Fruit fly (Drosophila melanogaster): ENCODE measurements around the gene CG14857.
A peak's percentile ranks its signal among the peaks of the same experiment; 100 is the strongest.

CG14857 gene

dm6 chr3R:14817721-14818215, 16.2 kb downstream of the CG14857 start (continued):
- TF ChIP-seq phol (tag; optimal IDR thresholded peaks at IDR 0.05) (no peak), CG4404 (GFP tag; IDR thresholded peaks at IDR 0.05) (no peak), CG31224 (GFP tag; IDR thresholded peaks at IDR 0.05) (no peak), mld (GFP tag; IDR thresholded peaks at IDR 0.05; ENCODE audit: partially characterized antibody) (no peak), sd (tag; optimal IDR thresholded peaks at IDR 0.05) (peak; percentile 37), tx (GFP tag; optimal IDR thresholded peaks at IDR 0.05) (no peak), CG12219 (GFP tag; optimal IDR thresholded peaks at IDR 0.05) (no peak), Hey (tag; optimal IDR thresholded peaks at IDR 0.05) (no peak), CG10565 (GFP tag; optimal IDR thresholded peaks at IDR 0.05) (no peak), CG6654 (GFP tag; optimal IDR thresholded peaks at IDR 0.05) (no peak), sob (GFP tag; IDR thresholded peaks at IDR 0.05) (peak; percentile 50; the same call in 1 of the 2 replicates), rib (GFP tag; IDR thresholded peaks at IDR 0.05) (no peak), CG1832 (GFP tag; optimal IDR thresholded peaks at IDR 0.05) (no peak), oc (tag; optimal IDR thresholded peaks at IDR 0.05) (peak; percentile 18), CG17802 (tag; optimal IDR thresholded peaks at IDR 0.05) (no peak), jumu (GFP tag; optimal IDR thresholded peaks at IDR 0.05) (no peak), fd102C (GFP tag; optimal IDR thresholded peaks at IDR 0.05) (no peak), vvl (GFP tag; IDR thresholded peaks at IDR 0.05) (peak; percentile 55; the same call in 1 of the 2 replicates), Ssrp (tag; optimal IDR thresholded peaks at IDR 0.05) (no peak), Fer2 (tag; optimal IDR thresholded peaks at IDR 0.05) (no peak), bbx (GFP tag; IDR thresholded peaks at IDR 0.05; ENCODE audit: partially characterized antibody) (peak; percentile 57; the same call in 1 of the 2 replicates), CG9932 (GFP tag; IDR thresholded peaks at IDR 0.05) (no peak), CG12155 (GFP tag; optimal IDR thresholded peaks at IDR 0.05) (peak; percentile 96), Neu2 (GFP tag; optimal IDR thresholded peaks at IDR 0.05; ENCODE audit: borderline replicate concordance) (no peak), Mes4 (GFP tag; optimal IDR thresholded peaks at IDR 0.05) (no peak), fd96Cb (tag; optimal IDR thresholded peaks at IDR 0.05) (no peak), ewg (GFP tag; optimal IDR thresholded peaks at IDR 0.05) (no peak), CG42726 (GFP tag; IDR thresholded peaks at IDR 0.05; ENCODE audit: partially characterized antibody) (no peak; the same call in 1 of the 2 replicates), CG3065 (GFP tag; optimal IDR thresholded peaks at IDR 0.05) (no peak), CG4730 (GFP tag; IDR thresholded peaks at IDR 0.05) (no peak), Elba2 (GFP tag; optimal IDR thresholded peaks at IDR 0.05) (no peak), CG33557 (GFP tag; optimal IDR thresholded peaks at IDR 0.05) (no peak), CG15696 (tag; optimal IDR thresholded peaks at IDR 0.05) (no peak), hkb (optimal IDR thresholded peaks at IDR 0.05) (no peak), hkb (GFP tag; IDR thresholded peaks at IDR 0.05) (no peak), inv (GFP tag; IDR thresholded peaks at IDR 0.05; ENCODE audit: partially characterized antibody) (no peak), CG13424 (tag; optimal IDR thresholded peaks at IDR 0.05) (no peak), Mrtf (GFP tag; IDR thresholded peaks at IDR 0.05) (no peak), CG7963 (GFP tag; IDR thresholded peaks at IDR 0.05; ENCODE audit: partially characterized antibody) (no peak), CG8765 (GFP tag; IDR thresholded peaks at IDR 0.05) (no peak), Oli (tag; optimal IDR thresholded peaks at IDR 0.05) (no peak), slbo (GFP tag; IDR thresholded peaks at IDR 0.05) (no peak), Lpt (GFP tag; optimal IDR thresholded peaks at IDR 0.05) (no peak), CG3163 (GFP tag; optimal IDR thresholded peaks at IDR 0.05) (peak; percentile 11), Abd-B (GFP tag; optimal IDR thresholded peaks at IDR 0.05) (no peak), BtbVII (GFP tag; optimal IDR thresholded peaks at IDR 0.05) (peak; percentile 66), pnt (GFP tag; optimal IDR thresholded peaks at IDR 0.05) (no peak), Mad (GFP tag; optimal IDR thresholded peaks at IDR 0.05) (no peak), Sin3A (optimal IDR thresholded peaks at IDR 0.05) (no peak), Xbp1 (GFP tag; optimal IDR thresholded peaks at IDR 0.05) (no peak), CG16813 (GFP tag; IDR thresholded peaks at IDR 0.05; ENCODE audit: partially characterized antibody) (no peak)

Measured in whole organism, embryonic.